Worm (Caenorhabditis elegans) whole organism, late embryonic: ENCODE measurements around the gene C13A10.1.

Source experiments
- F13H6.1 ChIP-seq: sonication (generic microtip); optimal IDR thresholded peaks from 2 replicates; lab custom pipeline; 2016; ENCODE audit warnings: missing genetic modification characterization, missing compliant biosample characterization
- T23F11.4 ChIP-seq: fragments of 200-800 bp; sonication (Bioruptor generic); optimal IDR thresholded peaks from 2 replicates; lab custom pipeline; 2018; ENCODE audit warnings: mild to moderate bottlenecking, missing genetic modification characterization, missing compliant biosample characterization
- ahr-1 ChIP-seq: sonication (generic microtip); optimal IDR thresholded peaks from 2 replicates; lab custom pipeline; 2016; ENCODE audit warnings: missing genetic modification characterization, missing compliant biosample characterization
- ceh-14 ChIP-seq: sonication (generic microtip); optimal IDR thresholded peaks from 2 replicates; lab custom pipeline; 2016; ENCODE audit warnings: missing genotype, missing genetic modification characterization, missing compliant biosample characterization
- ceh-18 ChIP-seq: sonication (generic microtip); optimal IDR thresholded peaks from 2 replicates; lab custom pipeline; 2016; ENCODE audit warnings: missing genetic modification characterization, missing compliant biosample characterization
- ceh-22 ChIP-seq: sonication (generic microtip); optimal IDR thresholded peaks from 2 replicates; lab custom pipeline; 2017; ENCODE audit warnings: missing biosample characterization, missing genetic modification characterization
- ceh-24 ChIP-seq: sonication (generic microtip); optimal IDR thresholded peaks from 2 replicates; lab custom pipeline; 2016; ENCODE audit warnings: mild to moderate bottlenecking, missing genetic modification characterization, missing compliant biosample characterization
- ceh-30 ChIP-seq: fragments of 150-350 bp; optimal IDR thresholded peaks from 2 replicates; lab custom pipeline; 2014; ENCODE audit warnings: missing biosample characterization, missing genetic modification characterization
- ceh-31 ChIP-seq: sonication (generic microtip); optimal IDR thresholded peaks from 2 replicates; lab custom pipeline; 2016; ENCODE audit warnings: missing genetic modification characterization, missing compliant biosample characterization
- ceh-48 ChIP-seq: sonication (generic microtip); optimal IDR thresholded peaks from 2 replicates; lab custom pipeline; 2016; ENCODE audit warnings: missing genetic modification characterization, inconsistent platforms, missing compliant biosample characterization
- ceh-9 ChIP-seq: sonication (generic microtip); optimal IDR thresholded peaks from 2 replicates; lab custom pipeline; 2016; ENCODE audit warnings: mild to moderate bottlenecking, missing genetic modification characterization, inconsistent platforms, missing compliant biosample characterization
- che-1 ChIP-seq: sonication (generic microtip); optimal IDR thresholded peaks from 2 replicates; lab custom pipeline; 2016; ENCODE audit warnings: mild to moderate bottlenecking, missing genetic modification characterization, missing compliant biosample characterization
- dmd-4 ChIP-seq: sonication (generic microtip); optimal IDR thresholded peaks from 2 replicates; lab custom pipeline; 2016; ENCODE audit warnings: borderline replicate concordance, missing genetic modification characterization, missing compliant biosample characterization
- elt-2 ChIP-seq: sonication (generic microtip); optimal IDR thresholded peaks from 2 replicates; lab custom pipeline; 2016; ENCODE audit warnings: missing genetic modification reagents, missing genetic modification characterization, missing compliant biosample characterization
- elt-4 ChIP-seq: sonication (generic microtip); optimal IDR thresholded peaks from 2 replicates; lab custom pipeline; 2016; ENCODE audit warnings: missing genetic modification characterization, missing compliant biosample characterization
- ets-4 ChIP-seq: sonication (generic microtip); optimal IDR thresholded peaks from 2 replicates; lab custom pipeline; 2016; ENCODE audit warnings: missing genetic modification characterization, missing compliant biosample characterization
- eyg-1 ChIP-seq: sonication (generic microtip); optimal IDR thresholded peaks from 2 replicates; lab custom pipeline; 2016; ENCODE audit warnings: missing genotype, missing genetic modification characterization, missing compliant biosample characterization
- fkh-10 ChIP-seq: fragments of 150-350 bp; optimal IDR thresholded peaks from 2 replicates; lab custom pipeline; 2014; ENCODE audit warnings: missing biosample characterization, missing genetic modification reagents, missing genetic modification characterization
- fkh-6 ChIP-seq: sonication (generic microtip); optimal IDR thresholded peaks from 2 replicates; lab custom pipeline; 2016; ENCODE audit warnings: missing genetic modification characterization, missing compliant biosample characterization
- gmeb-2 ChIP-seq: sonication (generic microtip); optimal IDR thresholded peaks from 2 replicates; lab custom pipeline; 2016; ENCODE audit warnings: missing genetic modification characterization, inconsistent platforms, missing compliant biosample characterization
- hlh-15 ChIP-seq: sonication (generic microtip); optimal IDR thresholded peaks from 2 replicates; lab custom pipeline; 2016; ENCODE audit warnings: missing genetic modification characterization, missing compliant biosample characterization
- lin-11 ChIP-seq: fragments of 200-800 bp; sonication (Bioruptor generic); optimal IDR thresholded peaks from 2 replicates; lab custom pipeline; 2018; ENCODE audit warnings: mild to moderate bottlenecking, missing genetic modification characterization, missing compliant biosample characterization
- madf-2 ChIP-seq: sonication (generic microtip); optimal IDR thresholded peaks from 2 replicates; lab custom pipeline; 2017; ENCODE audit warnings: missing genetic modification characterization, missing compliant biosample characterization
- mec-3 ChIP-seq: sonication (generic microtip); optimal IDR thresholded peaks from 2 replicates; lab custom pipeline; 2016; ENCODE audit warnings: borderline replicate concordance, missing genetic modification characterization, missing compliant biosample characterization
- nfya-1 ChIP-seq: sonication (generic microtip); optimal IDR thresholded peaks from 2 replicates; lab custom pipeline; 2017; ENCODE audit warnings: missing genetic modification characterization, mild to moderate bottlenecking, missing compliant biosample characterization, antibody characterized with exemption, moderate library complexity
- npax-4 ChIP-seq: sonication (generic microtip); optimal IDR thresholded peaks from 2 replicates; lab custom pipeline; 2016; ENCODE audit warnings: missing genetic modification characterization, missing compliant biosample characterization
- odd-2 ChIP-seq: sonication (generic microtip); optimal IDR thresholded peaks from 2 replicates; lab custom pipeline; 2017; ENCODE audit warnings: antibody characterized with exemption, mild to moderate bottlenecking, missing genetic modification characterization, missing compliant biosample characterization
- pag-3 ChIP-seq: sonication (generic microtip); optimal IDR thresholded peaks from 2 replicates; lab custom pipeline; 2016; ENCODE audit warnings: missing compliant biosample characterization, missing genetic modification characterization, borderline replicate concordance
- pat-9 ChIP-seq: fragments of 200-800 bp; sonication (Bioruptor generic); optimal IDR thresholded peaks from 2 replicates; lab custom pipeline; 2018; ENCODE audit warnings: mild to moderate bottlenecking, missing genetic modification characterization, moderate library complexity, missing compliant biosample characterization
- pax-1 ChIP-seq: fragments of 150-350 bp; optimal IDR thresholded peaks from 2 replicates; lab custom pipeline; 2014; ENCODE audit warnings: missing biosample characterization, missing genetic modification characterization
- pha-4 ChIP-seq: fragments of 150-350 bp; optimal IDR thresholded peaks from 2 replicates; lab custom pipeline; 2018; ENCODE audit warnings: missing biosample characterization, missing genetic modification reagents, missing genetic modification characterization
- pqm-1 ChIP-seq: sonication (generic microtip); optimal IDR thresholded peaks from 2 replicates; lab custom pipeline; 2016; ENCODE audit warnings: missing genetic modification characterization, missing compliant biosample characterization
- pros-1 ChIP-seq: fragments of 150-350 bp; optimal IDR thresholded peaks from 2 replicates; lab custom pipeline; 2014; ENCODE audit warnings: missing biosample characterization, missing genetic modification reagents, missing genetic modification characterization
- rnt-1 ChIP-seq: sonication (generic microtip); optimal IDR thresholded peaks from 2 replicates; lab custom pipeline; 2016; ENCODE audit warnings: missing genetic modification characterization, missing compliant biosample characterization
- sox-2 ChIP-seq: fragments of 200-800 bp; sonication (Bioruptor generic); IDR thresholded peaks from 2 replicates; pipeline ENCODE4 v1.3.6; 2022; ENCODE audit warnings: missing genetic modification reagents, missing genetic modification characterization, missing compliant biosample characterization
- syd-9 ChIP-seq: sonication (generic microtip); optimal IDR thresholded peaks from 2 replicates; lab custom pipeline; 2016; ENCODE audit warnings: mild to moderate bottlenecking, missing genetic modification characterization, moderate library complexity, missing compliant biosample characterization
- tbx-2 ChIP-seq: sonication (generic microtip); optimal IDR thresholded peaks from 2 replicates; lab custom pipeline; 2016; ENCODE audit warnings: missing genetic modification characterization, missing compliant biosample characterization
- tbx-7 ChIP-seq: sonication (generic microtip); optimal IDR thresholded peaks from 2 replicates; lab custom pipeline; 2016; ENCODE audit warnings: missing genotype, missing genetic modification characterization, missing compliant biosample characterization
- unc-42 ChIP-seq: sonication (generic microtip); optimal IDR thresholded peaks from 2 replicates; lab custom pipeline; 2016; ENCODE audit warnings: missing genotype, missing genetic modification characterization, missing compliant biosample characterization
- unc-55 ChIP-seq: sonication (generic microtip); optimal IDR thresholded peaks from 2 replicates; lab custom pipeline; 2017; ENCODE audit warnings: missing biosample characterization, missing genetic modification reagents, missing genetic modification characterization
- unc-86 ChIP-seq: sonication (generic microtip); optimal IDR thresholded peaks from 2 replicates; lab custom pipeline; 2016; ENCODE audit warnings: missing genetic modification characterization, missing compliant biosample characterization

The C13A10.1 gene

ce11 chrII:1341416-1341815 is 14.0 kb downstream of the C13A10.1 start:
- TF ChIP-seq pqm-1 (tag; lab: Kevin White, UChicago) (no peak), sox-2 (GFP tag; lab: Robert Waterston, UW) (no peak), tbx-2 (tag; lab: Kevin White, UChicago) (no peak), tbx-7 (tag; lab: Kevin White, UChicago) (no peak), ceh-30 (tag; lab: Kevin White, UChicago) (no peak), eyg-1 (tag; lab: Kevin White, UChicago) (no peak), F13H6.1 (tag; lab: Kevin White, UChicago) (no peak), unc-42 (peak; percentile 99), dmd-4 (tag; lab: Kevin White, UChicago) (no peak), ceh-31 (tag; lab: Kevin White, UChicago) (peak; percentile 28), unc-86 (tag; lab: Kevin White, UChicago) (no peak), fkh-10 (GFP tag; lab: Kevin White, UChicago) (no peak), mec-3 (tag; lab: Kevin White, UChicago) (no peak), pat-9 (tag; lab: Kevin White, UChicago) (no peak), odd-2 (tag; lab: Kevin White, UChicago) (no peak), madf-2 (tag; lab: Kevin White, UChicago) (no peak), ceh-48 (tag; lab: Kevin White, UChicago) (peak; percentile 90), lin-11 (tag; lab: Kevin White, UChicago) (no peak), ceh-14 (tag; lab: Kevin White, UChicago) (no peak), ets-4 (no peak), ceh-9 (no peak), rnt-1 (tag; lab: Kevin White, UChicago) (no peak), che-1 (tag; lab: Kevin White, UChicago) (no peak)

- TF ChIP-seq pros-1: no peak
- no peak for TF ChIP-seq unc-86 (tag; lab: Kevin White, UChicago)
- TF ChIP-seq madf-2 (tag; lab: Kevin White, UChicago): no peak
- TF ChIP-seq elt-2 (tag; lab: Kevin White, UChicago): no peak
- TF ChIP-seq ceh-18: no peak
- TF ChIP-seq lin-11 (tag; lab: Kevin White, UChicago): no peak
- no peak for TF ChIP-seq fkh-6
- TF ChIP-seq F13H6.1 (tag; lab: Kevin White, UChicago): no peak
- no peak for TF ChIP-seq pag-3
- no peak for TF ChIP-seq syd-9 (tag; lab: Kevin White, UChicago)
- no peak for TF ChIP-seq ceh-14 (tag; lab: Kevin White, UChicago)
- TF ChIP-seq rnt-1 (tag; lab: Kevin White, UChicago): no peak
- TF ChIP-seq nfya-1 (tag; lab: Kevin White, UChicago): no peak
- no peak for TF ChIP-seq ceh-22 (tag; lab: Kevin White, UChicago)
- no peak for TF ChIP-seq hlh-15 (tag; lab: Kevin White, UChicago)
- TF ChIP-seq sox-2 (GFP tag; lab: Robert Waterston, UW): no peak
- TF ChIP-seq ceh-24 (tag; lab: Kevin White, UChicago): no peak
- TF ChIP-seq gmeb-2: no peak
These were observed 15.4 kb downstream of the C13A10.1 start for ce11 chrII:1340049-1340448.

- TF ChIP-seq ceh-22 (tag; lab: Kevin White, UChicago) (no peak), ceh-14 (tag; lab: Kevin White, UChicago) (peak; percentile 38)
These were observed 17.3 kb downstream of the C13A10.1 start for ce11 chrII:1338196-1338595.

DNA sequence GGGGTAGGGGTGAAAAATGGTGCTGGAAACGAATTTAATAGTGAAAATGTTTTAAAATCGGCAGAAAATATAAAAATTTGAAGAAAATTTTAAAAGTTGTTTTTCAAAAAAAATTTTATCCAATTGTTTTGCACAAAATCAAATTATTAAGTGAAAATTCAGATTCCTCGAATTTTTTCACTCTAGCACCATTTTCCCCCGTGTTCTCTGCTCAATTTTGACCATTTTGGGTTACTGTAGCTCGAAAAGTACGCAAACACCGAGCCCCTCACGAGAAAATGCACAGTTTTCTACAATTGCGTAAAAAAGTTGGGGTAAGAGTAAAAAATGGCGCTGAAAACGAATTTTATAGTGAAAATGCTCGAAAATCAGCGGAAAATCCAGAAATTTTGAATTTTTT is 25.6 kb downstream of the C13A10.1 start:
- no peak for TF ChIP-seq dmd-4 (tag; lab: Kevin White, UChicago)
- TF ChIP-seq ceh-18: no peak
- no peak for TF ChIP-seq sox-2 (GFP tag; lab: Robert Waterston, UW)
- TF ChIP-seq fkh-10 (GFP tag; lab: Kevin White, UChicago): no peak
- no peak for TF ChIP-seq unc-55 (GFP tag; lab: Kevin White, UChicago)
- TF ChIP-seq elt-4: no peak
- TF ChIP-seq ahr-1 (tag; lab: Kevin White, UChicago): no peak
- no peak for TF ChIP-seq pha-4
- TF ChIP-seq npax-4 (tag; lab: Kevin White, UChicago): no peak
- TF ChIP-seq mec-3 (tag; lab: Kevin White, UChicago): no peak
- no peak for TF ChIP-seq T23F11.4
- no peak for TF ChIP-seq ets-4
- TF ChIP-seq pax-1 (tag; lab: Kevin White, UChicago): no peak
- TF ChIP-seq, all 69 proteins: peak for 0
